Worm (Caenorhabditis elegans) whole organism, L3 larva: ENCODE data around the gene decr-1.3.

Experiments
- aly-2 ChIP-seq: fragments of 150-350 bp; optimal IDR thresholded peaks from 2 replicates; lab custom pipeline; 2014; ENCODE audit warnings: missing biosample characterization, missing genetic modification characterization
- daf-12 ChIP-seq: fragments of 150-350 bp; optimal IDR thresholded peaks from 2 replicates; lab custom pipeline; 2014; ENCODE audit warnings: missing biosample characterization, missing genetic modification reagents, missing genetic modification characterization
- egl-27 ChIP-seq: sonication (generic microtip); optimal IDR thresholded peaks from 4 replicates; lab custom pipeline; 2017; ENCODE audit warnings: missing biosample characterization, missing genetic modification reagents, missing genetic modification characterization
- egl-5 ChIP-seq: fragments of 150-350 bp; optimal IDR thresholded peaks from 2 replicates; lab custom pipeline; 2017; ENCODE audit warnings: missing biosample characterization, missing genetic modification reagents, missing genetic modification characterization, inconsistent platforms
- elt-3 ChIP-seq, 3 experiments: fragments of 150-350 bp in 1 of 3; sonication (generic microtip) in 2 of 3; optimal IDR thresholded peaks; 2 replicates in 2 of 3; 4 replicates in 1 of 3; lab custom pipeline; 2014 to 2017; ENCODE audit warnings: missing biosample characterization in 3 of 3, missing genetic modification characterization in 3 of 3
- nhr-12 ChIP-seq: fragments of 150-350 bp; optimal IDR thresholded peaks from 2 replicates; lab custom pipeline; 2014; ENCODE audit warnings: missing biosample characterization, missing genetic modification characterization
- nhr-237 ChIP-seq: fragments of 150-350 bp; optimal IDR thresholded peaks from 2 replicates; lab custom pipeline; 2014; ENCODE audit warnings: missing biosample characterization, missing genetic modification characterization
- nhr-67 ChIP-seq: fragments of 150-350 bp; optimal IDR thresholded peaks from 2 replicates; lab custom pipeline; 2014; ENCODE audit warnings: missing biosample characterization, missing genetic modification characterization
- nhr-77 ChIP-seq: fragments of 150-350 bp; optimal IDR thresholded peaks from 2 replicates; lab custom pipeline; 2014; ENCODE audit warnings: missing biosample characterization, missing genetic modification characterization
- pqm-1 ChIP-seq: fragments of 150-350 bp; optimal IDR thresholded peaks from 2 replicates; lab custom pipeline; 2017; ENCODE audit warnings: missing biosample characterization, missing genetic modification characterization, inconsistent platforms
- ztf-11 ChIP-seq: fragments of 150-350 bp; optimal IDR thresholded peaks from 2 replicates; lab custom pipeline; 2014; ENCODE audit warnings: missing biosample characterization, missing genetic modification characterization

ce11 chrII:8126132-8126531 lies 47.2 kb downstream of the decr-1.3 start:
- TF ChIP-seq daf-12 (no peak), egl-27 (tag; lab: Kevin White, UChicago) (no peak), nhr-77 (tag; lab: Kevin White, UChicago) (no peak), nhr-67 (tag; lab: Kevin White, UChicago) (no peak), nhr-12 (tag; lab: Kevin White, UChicago) (no peak), aly-2 (tag; lab: Kevin White, UChicago) (no peak), egl-5 (tag; lab: Kevin White, UChicago) (no peak), elt-3 (tag; optimal IDR thresholded peaks at IDR 0.05; lab: Kevin White, UChicago) (no peak), ztf-11 (no peak), nhr-237 (no peak), pqm-1 (tag; lab: Kevin White, UChicago) (no peak)
